Fruit fly (Drosophila melanogaster) whole organism, embryonic: ENCODE data around the gene CG15912.
A peak's percentile ranks its signal among the peaks of the same experiment; 100 is the strongest.

Experiments
- Bteb2 ChIP-seq: fragments of 200-800 bp; sonication (Bioruptor generic); optimal IDR thresholded peaks from 2 replicates; lab custom pipeline; 2016; ENCODE audit warnings: missing biosample characterization, missing genetic modification characterization
- C15 ChIP-seq: fragments of 200-800 bp; sonication (Bioruptor generic); IDR thresholded peaks from 3 replicates; pipeline ENCODE4 v1.3.6; 2022; ENCODE audit warnings: missing biosample characterization, missing genetic modification characterization
- CG1024 ChIP-seq: fragments of 200-800 bp; sonication (Bioruptor generic); IDR thresholded peaks from 2 replicates; pipeline ENCODE4 v1.3.6; 2022; ENCODE audit warnings: missing biosample characterization, missing genetic modification characterization
- CG10431 ChIP-seq: fragments of 200-800 bp; sonication (Bioruptor generic); optimal IDR thresholded peaks from 3 replicates; lab custom pipeline; 2018; ENCODE audit warnings: missing biosample characterization, mild to moderate bottlenecking, missing genetic modification characterization
- CG11723 ChIP-seq: fragments of 200-800 bp; sonication (Bioruptor generic); optimal IDR thresholded peaks from 2 replicates; lab custom pipeline; 2017; ENCODE audit warnings: missing biosample characterization, mild to moderate bottlenecking, missing genetic modification characterization
- CG12155 ChIP-seq: fragments of 200-800 bp; sonication (Bioruptor generic); optimal IDR thresholded peaks from 3 replicates; lab custom pipeline; 2016; ENCODE audit warnings: missing biosample characterization, missing genetic modification characterization
- CG12219 ChIP-seq: fragments of 200-800 bp; sonication (Bioruptor generic); optimal IDR thresholded peaks from 3 replicates; lab custom pipeline; 2018; ENCODE audit warnings: missing biosample characterization, mild to moderate bottlenecking, missing genetic modification characterization
- CG12299 ChIP-seq: fragments of 200-800 bp; sonication (Bioruptor generic); optimal IDR thresholded peaks from 2 replicates; lab custom pipeline; 2018; ENCODE audit warnings: missing biosample characterization, mild to moderate bottlenecking, missing genetic modification characterization
- CG12659 ChIP-seq: fragments of 200-800 bp; sonication (Bioruptor generic); optimal IDR thresholded peaks from 3 replicates; lab custom pipeline; 2017; ENCODE audit warnings: mild to moderate bottlenecking, missing biosample characterization, missing genetic modification reagents, missing genetic modification characterization
- CG12942 ChIP-seq: fragments of 200-800 bp; sonication (Bioruptor generic); optimal IDR thresholded peaks from 3 replicates; lab custom pipeline; 2016; ENCODE audit warnings: missing biosample characterization, missing genetic modification characterization
- CG15073 ChIP-seq: fragments of 200-800 bp; sonication (Bioruptor generic); optimal IDR thresholded peaks from 2 replicates; lab custom pipeline; 2016; ENCODE audit warnings: missing biosample characterization, missing genetic modification characterization
- CG15269 ChIP-seq: fragments of 200-800 bp; sonication (Bioruptor generic); optimal IDR thresholded peaks from 2 replicates; lab custom pipeline; 2018; ENCODE audit warnings: missing biosample characterization, mild to moderate bottlenecking, missing genetic modification characterization, moderate library complexity
- CG1603 ChIP-seq: fragments of 200-800 bp; sonication (Bioruptor generic); optimal IDR thresholded peaks from 2 replicates; lab custom pipeline; 2019; ENCODE audit warnings: missing biosample characterization, mild to moderate bottlenecking, missing genetic modification characterization, moderate library complexity
- CG18011 ChIP-seq: fragments of 200-800 bp; sonication (Bioruptor generic); optimal IDR thresholded peaks from 2 replicates; lab custom pipeline; 2017; ENCODE audit warnings: missing biosample characterization, missing genetic modification characterization, mild to moderate bottlenecking, moderate library complexity, missing genotype
- CG1832 ChIP-seq: fragments of 200-800 bp; sonication (Bioruptor generic); optimal IDR thresholded peaks from 2 replicates; lab custom pipeline; 2017; ENCODE audit warnings: missing biosample characterization, mild to moderate bottlenecking, missing genetic modification characterization, inconsistent platforms
- CG2116 ChIP-seq: fragments of 200-800 bp; sonication (Bioruptor generic); optimal IDR thresholded peaks from 3 replicates; lab custom pipeline; 2018; ENCODE audit warnings: missing biosample characterization, mild to moderate bottlenecking, missing genetic modification characterization
- CG31388 ChIP-seq: fragments of 200-800 bp; sonication (Bioruptor generic); optimal IDR thresholded peaks from 2 replicates; lab custom pipeline; 2016; ENCODE audit warnings: missing biosample characterization, missing genetic modification characterization
- CG32532 ChIP-seq: fragments of 200-800 bp; sonication (Bioruptor generic); IDR thresholded peaks from 2 replicates; pipeline ENCODE4 v1.3.6; 2022; ENCODE audit warnings: missing biosample characterization, missing genetic modification characterization
- CG34422 ChIP-seq: fragments of 200-800 bp; sonication (Bioruptor generic); IDR thresholded peaks from 3 replicates; pipeline ENCODE4 v1.3.6; 2022; ENCODE audit warnings: missing biosample characterization, missing genetic modification characterization
- CG4360 ChIP-seq: fragments of 200-800 bp; sonication (Bioruptor generic); IDR thresholded peaks from 2 replicates; pipeline ENCODE4 v1.3.6; 2022; ENCODE audit warnings: missing biosample characterization, missing genetic modification characterization
- CG43689 ChIP-seq: fragments of 200-800 bp; sonication (Bioruptor generic); IDR thresholded peaks from 2 replicates; pipeline ENCODE4 v1.3.6; 2022; ENCODE audit warnings: missing biosample characterization, missing genetic modification characterization
- CG5953 ChIP-seq: fragments of 200-800 bp; sonication (Bioruptor generic); IDR thresholded peaks from 2 replicates; pipeline ENCODE4 v1.3.6; 2022; ENCODE audit warnings: missing biosample characterization, missing genetic modification characterization
- CG6854 ChIP-seq: fragments of 200-800 bp; sonication (Bioruptor generic); optimal IDR thresholded peaks from 3 replicates; lab custom pipeline; 2017; ENCODE audit warnings: missing biosample characterization, mild to moderate bottlenecking, missing genetic modification characterization
- Camta ChIP-seq: fragments of 200-800 bp; sonication (Bioruptor generic); optimal IDR thresholded peaks from 2 replicates; lab custom pipeline; 2016; ENCODE audit warnings: missing biosample characterization, missing genetic modification characterization
- Dip2 ChIP-seq: fragments of 200-800 bp; sonication (Bioruptor generic); IDR thresholded peaks from 2 replicates; pipeline ENCODE4 v1.3.6; 2022; ENCODE audit warnings: missing biosample characterization, missing genetic modification characterization
- Dref ChIP-seq: fragments of 200-800 bp; sonication (Bioruptor generic); IDR thresholded peaks from 2 replicates; pipeline ENCODE4 v1.3.6; 2022; ENCODE audit warnings: missing biosample characterization, missing genetic modification characterization
- E2f1 ChIP-seq: fragments of 200-800 bp; sonication (Bioruptor generic); IDR thresholded peaks from 2 replicates; pipeline ENCODE4 v1.3.6; 2022; ENCODE audit warnings: missing biosample characterization, missing genetic modification characterization
- Lhr ChIP-seq: fragments of 200-800 bp; sonication (Bioruptor generic); optimal IDR thresholded peaks from 3 replicates; lab custom pipeline; 2017; ENCODE audit warnings: mild to moderate bottlenecking, missing biosample characterization, missing genetic modification reagents, missing genetic modification characterization
- Lpt ChIP-seq: fragments of >200 bp; optimal IDR thresholded peaks from 2 replicates; lab custom pipeline; 2018; ENCODE audit warnings: missing biosample characterization, missing genetic modification characterization
- Neu2 ChIP-seq: fragments of 200-800 bp; sonication (Bioruptor generic); optimal IDR thresholded peaks from 3 replicates; lab custom pipeline; 2016; ENCODE audit warnings: missing biosample characterization, missing genetic modification characterization, borderline replicate concordance
- Rfx ChIP-seq: fragments of 200-800 bp; sonication (Bioruptor generic); IDR thresholded peaks from 2 replicates; pipeline ENCODE4 v1.3.6; 2022; ENCODE audit warnings: missing biosample characterization, missing genetic modification characterization
- Sin3A ChIP-seq: fragments of >200 bp; optimal IDR thresholded peaks from 2 replicates; lab custom pipeline; 2018
- YL-1 ChIP-seq: fragments of 200-800 bp; sonication (Bioruptor generic); optimal IDR thresholded peaks from 3 replicates; lab custom pipeline; 2017; ENCODE audit warnings: missing biosample characterization, mild to moderate bottlenecking, missing genetic modification characterization
- az2 ChIP-seq: fragments of 200-800 bp; sonication (Bioruptor generic); optimal IDR thresholded peaks from 3 replicates; lab custom pipeline; 2016; ENCODE audit warnings: missing biosample characterization, missing genetic modification characterization
- btn ChIP-seq: fragments of 200-800 bp; sonication (Bioruptor generic); optimal IDR thresholded peaks from 2 replicates; lab custom pipeline; 2016; ENCODE audit warnings: missing biosample characterization, missing genetic modification characterization
- cato ChIP-seq: fragments of 200-800 bp; sonication (Bioruptor generic); optimal IDR thresholded peaks from 2 replicates; lab custom pipeline; 2016; ENCODE audit warnings: missing biosample characterization, missing genetic modification characterization, borderline replicate concordance
- chinmo ChIP-seq: fragments of 200-800 bp; sonication (Bioruptor generic); IDR thresholded peaks from 4 replicates; pipeline ENCODE4 v1.3.6; 2022; ENCODE audit warnings: missing biosample characterization, missing genetic modification characterization; ENCODE audit not compliant: partially characterized antibody
- dmrt99B ChIP-seq: fragments of 200-800 bp; sonication (Bioruptor generic); optimal IDR thresholded peaks from 2 replicates; lab custom pipeline; 2018; ENCODE audit warnings: missing biosample characterization, mild to moderate bottlenecking, missing genetic modification characterization, moderate library complexity
- emc ChIP-seq: fragments of 200-800 bp; sonication (Bioruptor generic); optimal IDR thresholded peaks from 2 replicates; lab custom pipeline; 2016; ENCODE audit warnings: missing biosample characterization, missing genetic modification characterization
- hbn ChIP-seq: fragments of 200-800 bp; sonication (Bioruptor generic); IDR thresholded peaks from 2 replicates; pipeline ENCODE4 v1.3.6; 2022; ENCODE audit warnings: missing biosample characterization, missing genetic modification characterization; ENCODE audit not compliant: partially characterized antibody
- jigr1 ChIP-seq: fragments of 200-800 bp; sonication (Bioruptor generic); IDR thresholded peaks from 3 replicates; pipeline ENCODE4 v1.3.6; 2022; ENCODE audit warnings: missing biosample characterization, missing genetic modification characterization
- jumu ChIP-seq: fragments of 200-800 bp; sonication (Bioruptor generic); optimal IDR thresholded peaks from 3 replicates; lab custom pipeline; 2016; ENCODE audit warnings: missing biosample characterization, missing genetic modification characterization
- kni ChIP-seq: fragments of 200-800 bp; sonication (Bioruptor generic); optimal IDR thresholded peaks from 3 replicates; lab custom pipeline; 2017; ENCODE audit warnings: mild to moderate bottlenecking, missing biosample characterization, missing genetic modification reagents, missing genetic modification characterization
- lmd ChIP-seq: fragments of 200-800 bp; sonication (Bioruptor generic); IDR thresholded peaks from 2 replicates; pipeline ENCODE4 v1.3.6; 2022; ENCODE audit warnings: missing biosample characterization, missing genetic modification characterization
- mam ChIP-seq: fragments of 200-800 bp; sonication (Bioruptor generic); optimal IDR thresholded peaks from 3 replicates; lab custom pipeline; 2016; ENCODE audit warnings: missing biosample characterization, missing genetic modification characterization
- nerfin-1 ChIP-seq: fragments of 200-800 bp; sonication (Bioruptor generic); optimal IDR thresholded peaks from 3 replicates; lab custom pipeline; 2019; ENCODE audit warnings: missing biosample characterization, mild to moderate bottlenecking, missing genetic modification characterization, moderate library complexity
- pfk ChIP-seq: fragments of 200-800 bp; sonication (Bioruptor generic); optimal IDR thresholded peaks from 2 replicates; lab custom pipeline; 2018; ENCODE audit warnings: missing biosample characterization, mild to moderate bottlenecking, missing genetic modification characterization, moderate library complexity
- pho ChIP-seq: fragments of 200-800 bp; sonication (Bioruptor generic); optimal IDR thresholded peaks from 2 replicates; lab custom pipeline; 2016; ENCODE audit warnings: missing biosample characterization, missing genetic modification characterization
- prd ChIP-seq, 3 experiments: fragments of >200 bp in 2 of 3; fragments of 200-800 bp in 1 of 3; sonication (Bioruptor generic) in 1 of 3; optimal IDR thresholded peaks in 2 of 3; IDR thresholded peaks in 1 of 3; 2 replicates in 2 of 3; 3 replicates in 1 of 3; pipeline versions ENCODE4 v1.3.6 to Lab custom; 2017 to 2022; ENCODE audit warnings: missing biosample characterization in 1 of 3, missing genetic modification characterization in 1 of 3
- sens-2 ChIP-seq: fragments of 200-800 bp; sonication (Bioruptor generic); IDR thresholded peaks from 2 replicates; pipeline ENCODE4 v1.3.6; 2022; ENCODE audit warnings: missing biosample characterization, missing genetic modification characterization
- tio ChIP-seq: fragments of 200-800 bp; sonication (Bioruptor generic); optimal IDR thresholded peaks from 2 replicates; lab custom pipeline; 2017; ENCODE audit warnings: missing biosample characterization, missing genetic modification characterization, inconsistent platforms
- zfh1 ChIP-seq: fragments of 200-800 bp; sonication (Bioruptor generic); IDR thresholded peaks from 3 replicates; pipeline ENCODE4 v1.3.6; 2022; ENCODE audit warnings: missing biosample characterization, missing genetic modification characterization

CG15912 gene

DNA sequence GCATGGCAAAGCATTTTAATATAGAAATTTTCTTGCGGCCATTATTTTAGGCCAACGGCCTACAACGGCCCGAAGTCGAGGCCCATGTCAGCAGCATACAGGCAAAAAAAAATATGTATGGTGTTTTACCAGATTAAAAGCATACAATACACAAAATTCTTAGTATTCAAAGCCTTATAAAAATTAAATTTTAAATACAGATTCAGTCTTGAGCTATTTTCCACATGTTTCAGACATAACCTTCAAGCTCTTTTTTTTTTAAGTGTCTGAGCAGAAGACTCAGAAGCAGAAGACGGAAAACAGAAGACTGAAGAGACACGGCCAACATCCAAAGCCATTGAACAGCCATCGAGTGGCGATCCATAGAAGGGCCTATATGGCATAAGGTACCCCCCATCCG lies 32.9 kb downstream of the CG15912 start (continued):
- TF ChIP-seq az2 (peak; percentile 35), Neu2 (GFP tag; lab: Kevin White, UChicago) (no peak), CG11723 (GFP tag; lab: Kevin White, UChicago) (no peak), emc (GFP tag; lab: Kevin White, UChicago) (no peak), CG12219 (GFP tag; lab: Kevin White, UChicago) (no peak), CG10431 (no peak), cato (GFP tag; lab: Kevin White, UChicago) (peak; percentile 12), lmd (GFP tag; lab: Robert Waterston, UW) (peak; percentile 37; the same call in 1 of the 2 replicates), prd (optimal IDR thresholded peaks at IDR 0.05; lab: Kevin White, UChicago) (no peak), prd (GFP tag; IDR thresholded peaks at IDR 0.05; lab: Robert Waterston, UW) (peak; percentile 69; the same call in 2 of the 3 replicates), CG1603 (tag; lab: Kevin White, UChicago) (no peak), CG34422 (GFP tag; lab: Robert Waterston, UW) (peak; percentile 34; the same call in 1 of the 3 replicates), CG15269 (peak; percentile 1), jigr1 (GFP tag; lab: Robert Waterston, UW) (no peak), Sin3A (lab: Kevin White, UChicago) (no peak), Dref (GFP tag; lab: Robert Waterston, UW) (no peak), CG6854 (no peak), Lhr (GFP tag; lab: Kevin White, UChicago) (peak; percentile 35), C15 (no peak), CG12659 (GFP tag; lab: Kevin White, UChicago) (no peak), Dip2 (GFP tag; lab: Robert Waterston, UW) (no peak), dmrt99B (peak; percentile 45), CG4360 (no peak), zfh1 (GFP tag; lab: Robert Waterston, UW) (peak; percentile 64; the same call in 1 of the 3 replicates), CG12155 (GFP tag; lab: Kevin White, UChicago) (no peak), nerfin-1 (tag; lab: Kevin White, UChicago) (peak; percentile 13), Camta (GFP tag; lab: Kevin White, UChicago) (peak; percentile 9), Lpt (no peak), CG43689 (GFP tag; lab: Robert Waterston, UW) (no peak), Bteb2 (GFP tag; lab: Kevin White, UChicago) (no peak), Rfx (GFP tag; lab: Robert Waterston, UW) (no peak), pfk (no peak), chinmo (GFP tag; lab: Robert Waterston, UW) (no peak), CG1024 (GFP tag; lab: Robert Waterston, UW) (no peak), CG31388 (GFP tag; lab: Kevin White, UChicago) (no peak), sens-2 (GFP tag; lab: Robert Waterston, UW) (no peak), mam (no peak), CG1832 (GFP tag; lab: Kevin White, UChicago) (no peak), CG32532 (no peak), CG18011 (GFP tag; lab: Kevin White, UChicago) (no peak), YL-1 (no peak), kni (GFP tag; lab: Kevin White, UChicago) (peak; percentile 21), hbn (GFP tag; lab: Robert Waterston, UW) (no peak), btn (no peak), tio (GFP tag; lab: Kevin White, UChicago) (peak; percentile 10), CG12942 (no peak), CG2116 (GFP tag; lab: Kevin White, UChicago) (no peak), pho (no peak), E2f1 (peak; percentile 45), CG5953 (GFP tag; lab: Robert Waterston, UW) (no peak), CG15073 (no peak), CG12299 (tag; lab: Kevin White, UChicago) (no peak), jumu (GFP tag; lab: Kevin White, UChicago) (no peak)
